Worm (Caenorhabditis elegans) whole organism, L4/young adult: ENCODE measurements around the gene K05G3.1.
A peak's percentile ranks its signal among the peaks of the same experiment; 100 is the strongest.
"Not testable (repeated sequence)": the region's sequence is repeated elsewhere in the genome, so short reads cannot be mapped to it uniquely, and the experiment has no call there.

ENCODE experiments used
- W03F9.2 ChIP-seq: fragments of 150-350 bp; optimal IDR thresholded peaks from 2 replicates; lab custom pipeline; 2014; ENCODE audit warnings: missing biosample characterization, missing genetic modification characterization
- dao-5 ChIP-seq: sonication (generic microtip); optimal IDR thresholded peaks from 2 replicates; lab custom pipeline; 2016; ENCODE audit warnings: missing genotype, missing genetic modification characterization, moderate library complexity, missing compliant biosample characterization
- him-1 ChIP-seq: sonication (generic microtip); optimal IDR thresholded peaks from 2 replicates; lab custom pipeline; 2016; ENCODE audit warnings: missing genotype, missing genetic modification reagents, missing genetic modification characterization, missing compliant biosample characterization

K05G3.1 gene

DNA sequence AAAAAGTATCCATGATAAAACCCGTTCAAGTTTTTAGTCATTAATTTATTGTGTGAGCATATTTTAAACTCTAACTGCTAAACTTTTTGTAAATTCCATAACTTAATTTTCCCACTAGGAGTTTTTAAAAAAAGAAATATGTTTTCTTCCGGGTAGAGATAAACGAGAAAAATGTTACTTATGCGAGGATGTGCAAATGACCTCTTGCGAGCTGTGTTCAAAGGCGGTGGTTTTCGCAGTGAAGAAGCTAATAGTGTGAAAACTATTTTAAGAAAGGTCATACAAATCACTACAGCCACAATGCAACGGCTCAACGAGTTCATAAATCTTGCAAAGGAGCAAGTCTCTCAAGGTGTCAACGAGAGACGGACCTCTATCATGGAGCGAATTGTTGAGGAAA lies at the start of gene K05G3.1:
TSS of gene K05G3.1 (plus strand) at position 301 of the 400 bp plus-strand sequence.
- TF ChIP-seq dao-5 (tag; lab: Kevin White, UChicago) (no peak), him-1 (tag; lab: Kevin White, UChicago) (no peak), W03F9.2 (no peak)

DNA sequence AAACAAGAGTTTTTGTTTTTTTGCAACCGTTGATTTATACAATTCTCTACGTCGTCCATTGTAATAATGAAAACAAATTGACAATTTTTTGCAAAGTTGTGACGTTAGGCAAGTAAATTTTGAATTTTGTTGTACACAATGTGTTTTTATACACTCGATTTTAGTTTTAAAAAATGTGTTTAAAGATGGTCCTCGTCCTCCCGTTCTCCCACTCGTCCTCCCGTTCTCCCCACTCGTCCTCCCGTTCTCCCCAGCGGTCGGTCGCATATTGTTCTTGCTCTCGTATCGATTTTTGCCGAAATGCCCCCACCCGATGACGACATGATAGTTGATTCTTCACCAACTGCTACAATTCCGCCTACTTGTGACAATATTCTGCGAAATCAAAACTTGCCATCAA lies 49.5 kb upstream of the K05G3.1 start, which contains the start of gene F38E9.4:
TSS of gene F38E9.4 (plus strand) at position 301 of the 400 bp plus-strand sequence.
- not testable (repeated sequence) for TF ChIP-seq dao-5 (tag; lab: Kevin White, UChicago); him-1 (tag; lab: Kevin White, UChicago); W03F9.2

DNA sequence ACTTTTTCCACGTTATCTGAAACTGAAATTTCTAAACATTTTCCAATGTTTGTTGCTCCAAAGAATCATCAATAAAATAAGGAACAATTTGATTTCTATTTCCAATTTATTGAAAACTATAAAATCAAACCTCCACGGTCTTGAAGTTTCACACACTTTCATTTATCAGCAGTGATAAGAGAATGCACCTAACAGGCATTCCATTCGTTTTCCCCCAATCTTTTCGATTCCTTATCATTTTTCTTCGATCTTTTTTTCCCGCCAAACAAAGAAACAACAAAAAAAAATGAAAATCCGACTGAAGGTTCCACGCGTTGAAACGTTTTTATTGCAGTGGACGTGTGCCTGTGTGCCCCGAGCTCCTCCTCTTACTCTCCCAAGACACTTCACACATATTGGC lies 44.5 kb upstream of the K05G3.1 start, which contains the start of gene nas-39:
TSS of gene nas-39 (plus strand) at position 269 of the 400 bp plus-strand sequence.
- no peak for TF ChIP-seq dao-5 (tag; lab: Kevin White, UChicago)
- no peak for TF ChIP-seq W03F9.2
- no peak for TF ChIP-seq him-1 (tag; lab: Kevin White, UChicago)

ce11 chrX:16457113-16457512 lies 44.0 kb upstream of the K05G3.1 start:
- TF ChIP-seq W03F9.2 = no peak
- no peak for TF ChIP-seq dao-5 (tag; lab: Kevin White, UChicago)
- no peak for TF ChIP-seq him-1 (tag; lab: Kevin White, UChicago)

- no peak for TF ChIP-seq him-1 (tag; lab: Kevin White, UChicago)
- no peak for TF ChIP-seq dao-5 (tag; lab: Kevin White, UChicago)
- no peak for TF ChIP-seq W03F9.2
These were observed 39.8 kb upstream of the K05G3.1 start for ce11 chrX:16461319-16461718.

DNA sequence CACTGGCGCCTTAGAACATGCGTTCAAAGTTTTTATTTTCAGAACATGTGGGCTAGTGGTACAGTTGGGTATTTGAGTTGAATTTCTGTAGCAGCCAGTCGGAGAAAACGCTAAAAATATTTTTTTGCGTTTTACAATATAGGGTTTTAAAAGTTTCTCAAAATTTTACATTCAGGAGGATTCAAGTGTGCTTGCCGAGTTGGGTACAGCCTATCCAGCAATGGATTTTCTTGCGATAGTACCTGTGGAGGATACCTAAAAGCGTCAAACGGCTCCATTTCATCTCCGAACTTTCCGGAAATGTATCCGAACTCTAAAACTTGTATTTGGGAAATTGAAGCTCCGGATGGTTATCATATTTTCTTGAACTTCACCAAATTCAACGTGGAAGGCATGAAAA lies 35.0 kb upstream of the K05G3.1 start:
- TF ChIP-seq W03F9.2 (no peak), dao-5 (tag; lab: Kevin White, UChicago) (no peak), him-1 (tag; lab: Kevin White, UChicago) (no peak)

DNA sequence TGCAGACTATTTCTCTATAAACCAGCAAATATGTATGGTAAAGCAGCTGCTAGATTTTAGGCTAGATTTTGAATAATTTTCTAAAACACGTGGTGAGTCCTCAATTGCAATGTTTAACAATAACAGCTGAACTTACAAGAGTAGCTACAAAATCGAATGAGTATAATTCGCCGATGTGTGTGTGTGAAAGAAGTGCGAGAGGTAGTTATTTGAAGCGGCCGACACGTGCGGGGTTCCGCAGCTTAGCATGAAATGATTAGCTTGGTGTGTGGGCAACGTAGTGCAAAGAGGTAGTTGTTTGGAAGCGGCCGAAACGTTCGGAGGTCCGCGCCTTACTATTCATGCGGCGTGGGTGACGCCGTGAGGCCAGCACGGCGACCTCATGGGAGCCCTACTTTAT lies 32.3 kb upstream of the K05G3.1 start:
- TF ChIP-seq dao-5 (tag; lab: Kevin White, UChicago) (no peak), him-1 (tag; lab: Kevin White, UChicago) (no peak), W03F9.2 (no peak)

DNA sequence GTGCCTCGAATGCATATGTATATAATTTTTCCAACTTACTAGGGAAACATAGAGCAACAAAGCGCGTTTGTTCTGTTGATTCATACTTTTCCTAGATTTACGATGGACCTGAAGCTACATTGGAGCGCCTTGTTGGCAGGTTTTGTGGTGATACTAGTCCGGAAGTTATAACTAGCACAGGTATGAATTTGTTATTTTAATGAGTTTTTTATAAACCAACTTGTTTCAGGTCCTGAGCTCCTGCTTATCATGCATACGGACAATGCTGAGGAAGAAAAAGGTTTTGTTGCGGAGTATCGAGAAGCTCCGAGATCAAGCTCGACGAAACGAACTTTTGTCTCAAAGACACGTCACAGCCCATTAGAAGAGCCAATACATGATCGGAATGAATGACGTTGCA lies 30.4 kb upstream of the K05G3.1 start, which contains the start of gene F38E9.1:
TSS of gene F38E9.1 (plus strand) at position 301 of the 400 bp plus-strand sequence.
- TF ChIP-seq dao-5 (tag; lab: Kevin White, UChicago) = no peak
- no peak for TF ChIP-seq W03F9.2
- no peak for TF ChIP-seq him-1 (tag; lab: Kevin White, UChicago)

DNA sequence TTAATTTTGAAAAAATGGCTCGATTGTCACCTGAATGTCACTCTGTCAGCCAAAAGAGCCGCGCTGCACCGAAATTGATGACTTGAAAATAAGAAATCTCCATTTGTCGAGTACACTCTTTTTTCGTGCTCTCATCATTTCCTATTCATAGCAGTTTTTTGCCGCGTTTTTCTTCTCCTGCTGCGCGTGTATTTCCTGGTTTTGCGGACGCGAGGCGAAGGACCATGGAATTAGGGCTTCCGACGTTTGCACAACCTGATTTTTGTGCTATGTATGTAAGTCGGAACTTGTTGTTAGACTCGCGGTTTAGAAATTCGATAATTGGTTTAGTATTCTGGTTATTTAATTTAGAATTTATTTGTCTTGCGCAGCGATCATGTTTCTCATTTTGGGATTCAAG lies 20.9 kb upstream of the K05G3.1 start:
- TF ChIP-seq W03F9.2 = no peak
- no peak for TF ChIP-seq dao-5 (tag; lab: Kevin White, UChicago)
- TF ChIP-seq him-1 (tag; lab: Kevin White, UChicago) = no peak

- no peak for TF ChIP-seq W03F9.2
- TF ChIP-seq dao-5 (tag; lab: Kevin White, UChicago) = no peak
- TF ChIP-seq him-1 (tag; lab: Kevin White, UChicago) = no peak
These were observed 20.1 kb upstream of the K05G3.1 start for ce11 chrX:16481026-16481425.

DNA sequence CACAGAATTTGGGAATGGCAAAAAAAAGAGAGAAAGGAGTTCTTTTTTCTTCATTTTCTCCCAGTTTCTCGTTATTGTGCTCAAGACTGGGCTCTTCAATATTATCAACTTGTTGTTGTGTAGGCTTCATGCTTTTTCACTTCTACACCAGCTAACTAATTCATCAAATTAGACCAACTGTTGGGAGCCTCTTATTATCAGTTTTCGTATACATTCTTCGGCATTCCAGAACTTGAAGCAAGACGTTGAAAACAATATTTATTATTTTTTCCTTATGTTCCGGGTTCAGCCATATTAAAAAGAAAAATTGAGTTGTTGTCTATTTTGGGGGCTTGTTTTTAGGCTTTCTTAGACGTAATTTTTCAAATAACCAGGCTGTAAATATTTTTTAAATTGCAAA lies 18.2 kb upstream of the K05G3.1 start:
- TF ChIP-seq dao-5 (tag; lab: Kevin White, UChicago) = no peak
- no peak for TF ChIP-seq him-1 (tag; lab: Kevin White, UChicago)
- no peak for TF ChIP-seq W03F9.2

DNA sequence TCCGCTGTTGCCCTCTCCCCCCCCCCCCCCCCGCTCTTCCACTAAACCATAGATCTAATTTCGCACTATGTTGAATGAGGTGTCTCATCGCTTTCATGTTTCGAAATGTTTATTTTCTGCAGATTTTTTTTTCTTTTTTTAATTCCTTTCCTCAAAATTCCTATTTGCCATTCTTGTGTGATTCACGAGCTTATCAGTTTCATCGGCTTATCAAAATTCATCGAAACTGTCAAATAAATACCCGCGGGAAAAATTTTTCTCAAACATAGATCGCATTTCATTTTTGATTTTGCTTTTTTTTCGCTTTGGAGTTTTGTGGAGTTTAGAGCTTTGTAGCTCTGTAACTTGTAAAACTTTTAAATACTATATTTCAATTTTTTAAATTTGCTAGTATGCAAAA lies 17.1 kb upstream of the K05G3.1 start:
- TF ChIP-seq him-1 (tag; lab: Kevin White, UChicago) (no peak), dao-5 (tag; lab: Kevin White, UChicago) (no peak), W03F9.2 (no peak)

ce11 chrX:16484681-16485080 lies 16.5 kb upstream of the K05G3.1 start:
- no peak for TF ChIP-seq dao-5 (tag; lab: Kevin White, UChicago)
- TF ChIP-seq W03F9.2 = peak; percentile 4
- TF ChIP-seq him-1 (tag; lab: Kevin White, UChicago) = no peak

ce11 chrX:16485322-16485721 lies 15.8 kb upstream of the K05G3.1 start:
- no peak for TF ChIP-seq dao-5 (tag; lab: Kevin White, UChicago)
- no peak for TF ChIP-seq him-1 (tag; lab: Kevin White, UChicago)
- no peak for TF ChIP-seq W03F9.2

DNA sequence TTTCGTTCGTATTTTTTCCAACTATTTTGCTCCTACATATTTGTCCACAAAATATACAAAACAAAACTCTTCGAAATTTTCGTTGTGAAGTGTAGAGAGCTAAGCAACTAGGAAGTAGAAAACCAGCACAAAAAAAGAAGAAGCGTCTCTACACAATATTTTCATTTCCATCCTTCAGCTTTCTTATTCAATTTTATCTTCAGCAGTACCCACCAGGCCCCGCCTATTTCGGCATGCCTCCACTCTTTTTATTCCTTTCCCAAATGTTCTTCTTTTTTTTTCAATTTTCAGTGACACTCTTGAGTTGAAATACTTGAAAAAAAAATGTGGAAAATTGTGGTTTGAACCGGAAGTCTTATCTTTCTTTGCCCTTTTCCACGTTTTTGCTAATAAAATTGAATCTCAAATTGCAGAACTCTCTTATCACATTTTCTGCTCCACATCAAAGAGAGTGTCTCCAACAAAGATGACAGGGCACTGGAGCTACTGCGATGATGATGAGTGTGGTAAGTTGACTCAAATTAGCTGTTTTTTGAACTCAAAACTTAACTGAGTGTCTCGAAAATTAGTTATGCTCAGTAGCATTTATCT lies 14.0 kb upstream of the K05G3.1 start, which contains the start of gene cah-3:
TSS of gene cah-3 (plus strand) at position 414 of the 591 bp plus-strand sequence.
- TF ChIP-seq dao-5 (tag; lab: Kevin White, UChicago) (no peak), W03F9.2 (no peak), him-1 (tag; lab: Kevin White, UChicago) (no peak)
